Worm (Caenorhabditis elegans) whole organism, L1 larva: ENCODE results near the gene mex-6.

Experiments used
- C04F5.9 ChIP-seq: sonication (generic microtip); optimal IDR thresholded peaks from 2 replicates; lab custom pipeline; 2016; ENCODE audit warnings: missing genetic modification characterization, missing compliant biosample characterization
- aha-1 ChIP-seq: fragments of 150-350 bp; optimal IDR thresholded peaks from 2 replicates; lab custom pipeline; 2014; ENCODE audit warnings: missing biosample characterization, missing genetic modification characterization
- alr-1 ChIP-seq: fragments of 200-800 bp; sonication (Bioruptor generic); optimal IDR thresholded peaks from 2 replicates; lab custom pipeline; 2018; ENCODE audit warnings: borderline replicate concordance, mild to moderate bottlenecking, missing genetic modification characterization, missing compliant biosample characterization
- ama-1 ChIP-seq: fragments of 150-350 bp; optimal IDR thresholded peaks from 2 replicates; lab custom pipeline; 2014
- blmp-1 ChIP-seq: fragments of 150-350 bp; optimal IDR thresholded peaks from 2 replicates; lab custom pipeline; 2014; ENCODE audit warnings: missing biosample characterization, missing genetic modification characterization
- ceh-82 ChIP-seq, 3 experiments: fragments of 150-350 bp in 1 of 3; sonication (generic microtip) in 2 of 3; optimal IDR thresholded peaks; 2 replicates each; lab custom pipeline; 2014 to 2017; ENCODE audit warnings: missing biosample characterization in 3 of 3, missing genetic modification characterization in 3 of 3
- dpl-1 ChIP-seq, 3 experiments: fragments of 150-350 bp in 2 of 3; sonication (generic microtip) in 1 of 3; optimal IDR thresholded peaks; 2 replicates each; lab custom pipeline; 2014 to 2017; ENCODE audit warnings: missing biosample characterization in 3 of 3, missing genetic modification characterization in 3 of 3, missing genetic modification reagents in 3 of 3
- efl-1 ChIP-seq, 4 experiments: fragments of 150-350 bp; optimal IDR thresholded peaks in 3 of 4; peaks in 1 of 4; 1 replicate in 1 of 4; 2 replicates in 3 of 4; lab custom pipeline; 2014; ENCODE audit warnings: missing biosample characterization in 2 of 4, missing genetic modification characterization in 2 of 4, missing genetic modification reagents in 2 of 4
- egl-13 ChIP-seq: sonication (generic microtip); optimal IDR thresholded peaks from 2 replicates; lab custom pipeline; 2016; ENCODE audit warnings: missing genotype, missing genetic modification reagents, missing genetic modification characterization, missing compliant biosample characterization
- egl-27 ChIP-seq, 2 experiments: fragments of 150-350 bp in 1 of 2; sonication (generic microtip); optimal IDR thresholded peaks; 3 replicates each; lab custom pipeline; 2017 to 2018; ENCODE audit warnings: missing biosample characterization in 2 of 2, missing genetic modification characterization in 2 of 2, missing genetic modification reagents in 2 of 2
- ets-5 ChIP-seq: fragments of 200-800 bp; sonication (Bioruptor generic); IDR thresholded peaks from 2 replicates; pipeline ENCODE4 v1.3.6; 2022; ENCODE audit warnings: missing genetic modification characterization, missing compliant biosample characterization
- fkh-10 ChIP-seq: sonication (generic microtip); optimal IDR thresholded peaks from 2 replicates; lab custom pipeline; 2017; ENCODE audit warnings: missing biosample characterization, missing genetic modification reagents, missing genetic modification characterization
- fkh-4 ChIP-seq: sonication (generic microtip); optimal IDR thresholded peaks from 2 replicates; lab custom pipeline; 2016; ENCODE audit warnings: missing compliant biosample characterization, missing genetic modification characterization, borderline replicate concordance
- fos-1 ChIP-seq: fragments of 150-350 bp; optimal IDR thresholded peaks from 2 replicates; lab custom pipeline; 2014; ENCODE audit warnings: missing biosample characterization, missing genetic modification characterization
- grh-1 ChIP-seq: fragments of 200-800 bp; sonication (Bioruptor generic); IDR thresholded peaks from 2 replicates; pipeline ENCODE4 v1.3.6; 2022; ENCODE audit warnings: missing genetic modification reagents, missing genetic modification characterization, missing compliant biosample characterization
- jun-1 ChIP-seq: fragments of 150-350 bp; optimal IDR thresholded peaks from 2 replicates; lab custom pipeline; 2014; ENCODE audit warnings: missing biosample characterization, missing genetic modification reagents, missing genetic modification characterization
- lin-35 ChIP-seq, 2 experiments: fragments of 150-350 bp; optimal IDR thresholded peaks; 2 replicates each; lab custom pipeline; 2014; ENCODE audit warnings: missing biosample characterization in 2 of 2, missing genetic modification characterization in 2 of 2, missing genetic modification reagents in 2 of 2
- lsy-2 ChIP-seq, 2 experiments: fragments of 150-350 bp; optimal IDR thresholded peaks; 2 replicates each; lab custom pipeline; 2014; ENCODE audit warnings: missing biosample characterization in 2 of 2, missing genetic modification characterization in 2 of 2
- mab-9 ChIP-seq: fragments of 200-800 bp; sonication (Bioruptor generic); IDR thresholded peaks from 2 replicates; pipeline ENCODE4 v1.3.6; 2022; ENCODE audit warnings: missing genetic modification reagents, missing genetic modification characterization, missing compliant biosample characterization
- mdl-1 ChIP-seq, 2 experiments: fragments of 150-350 bp; optimal IDR thresholded peaks; 2 replicates each; lab custom pipeline; 2014 to 2017; ENCODE audit warnings: missing biosample characterization in 2 of 2, missing genetic modification characterization in 2 of 2, inconsistent platforms in 1 of 2
- mep-1 ChIP-seq: fragments of 150-350 bp; optimal IDR thresholded peaks from 2 replicates; lab custom pipeline; 2014; ENCODE audit warnings: missing biosample characterization, missing genetic modification characterization
- nhr-11 ChIP-seq: fragments of 150-350 bp; optimal IDR thresholded peaks from 2 replicates; lab custom pipeline; 2014; ENCODE audit warnings: missing biosample characterization, missing genetic modification characterization
- nhr-12 ChIP-seq: sonication (generic microtip); optimal IDR thresholded peaks from 2 replicates; lab custom pipeline; 2017; ENCODE audit warnings: missing biosample characterization, missing genetic modification characterization
- nhr-20 ChIP-seq: sonication (generic microtip); optimal IDR thresholded peaks from 2 replicates; lab custom pipeline; 2016; ENCODE audit warnings: mild to moderate bottlenecking, missing genetic modification characterization, missing compliant biosample characterization
- nhr-237 ChIP-seq: fragments of 150-350 bp; optimal IDR thresholded peaks from 2 replicates; lab custom pipeline; 2014; ENCODE audit warnings: missing biosample characterization, missing genetic modification characterization
- nhr-71 ChIP-seq: sonication (generic microtip); optimal IDR thresholded peaks from 2 replicates; lab custom pipeline; 2016; ENCODE audit warnings: mild to moderate bottlenecking, missing genetic modification characterization, moderate library complexity, missing compliant biosample characterization
- nhr-84 ChIP-seq: sonication (generic microtip); optimal IDR thresholded peaks from 2 replicates; lab custom pipeline; 2017; ENCODE audit warnings: missing biosample characterization, missing genetic modification characterization
- nhr-85 ChIP-seq: sonication (generic microtip); peaks from one replicate; lab custom pipeline; 2016; ENCODE audit warnings: missing genetic modification characterization, inconsistent platforms, missing compliant biosample characterization
- pax-3 ChIP-seq: fragments of 200-800 bp; sonication (Bioruptor generic); optimal IDR thresholded peaks from 2 replicates; lab custom pipeline; 2018; ENCODE audit warnings: mild to moderate bottlenecking, missing genetic modification characterization, moderate library complexity, missing compliant biosample characterization
- skn-1 ChIP-seq: fragments of 150-350 bp; optimal IDR thresholded peaks from 2 replicates; lab custom pipeline; 2014; ENCODE audit warnings: missing biosample characterization, missing genetic modification characterization
- snu-23 ChIP-seq: sonication (generic microtip); optimal IDR thresholded peaks from 2 replicates; lab custom pipeline; 2016; ENCODE audit warnings: missing genetic modification characterization, missing compliant biosample characterization
- sup-37 ChIP-seq: fragments of 200-800 bp; sonication (Bioruptor generic); optimal IDR thresholded peaks from 2 replicates; lab custom pipeline; 2018; ENCODE audit warnings: mild to moderate bottlenecking, missing genetic modification characterization, missing compliant biosample characterization
- unc-130 ChIP-seq: fragments of 150-350 bp; optimal IDR thresholded peaks from 2 replicates; lab custom pipeline; 2017; ENCODE audit warnings: missing biosample characterization, missing genetic modification characterization, inconsistent platforms
- unc-62 ChIP-seq: fragments of 150-350 bp; optimal IDR thresholded peaks from 2 replicates; lab custom pipeline; 2014; ENCODE audit warnings: missing biosample characterization, missing genetic modification reagents, missing genetic modification characterization
- unc-98 ChIP-seq: fragments of 200-800 bp; sonication (Bioruptor generic); IDR thresholded peaks from 2 replicates; pipeline ENCODE4 v1.3.6; 2022; ENCODE audit warnings: missing genetic modification characterization, missing compliant biosample characterization
- vab-15 ChIP-seq: sonication (generic microtip); optimal IDR thresholded peaks from 2 replicates; lab custom pipeline; 2017; ENCODE audit warnings: missing genotype, mild to moderate bottlenecking, missing genetic modification characterization, missing compliant biosample characterization
- zip-4 ChIP-seq: fragments of 200-800 bp; sonication (Bioruptor generic); optimal IDR thresholded peaks from 2 replicates; lab custom pipeline; 2018; ENCODE audit warnings: mild to moderate bottlenecking, missing genetic modification characterization, moderate library complexity, missing compliant biosample characterization
- ztf-11 ChIP-seq, 2 experiments: sonication (generic microtip); optimal IDR thresholded peaks; 2 replicates each; lab custom pipeline; 2016 to 2017; ENCODE audit warnings: missing genetic modification characterization in 2 of 2, missing biosample characterization in 1 of 2, missing compliant biosample characterization in 1 of 2

mex-6 gene

DNA sequence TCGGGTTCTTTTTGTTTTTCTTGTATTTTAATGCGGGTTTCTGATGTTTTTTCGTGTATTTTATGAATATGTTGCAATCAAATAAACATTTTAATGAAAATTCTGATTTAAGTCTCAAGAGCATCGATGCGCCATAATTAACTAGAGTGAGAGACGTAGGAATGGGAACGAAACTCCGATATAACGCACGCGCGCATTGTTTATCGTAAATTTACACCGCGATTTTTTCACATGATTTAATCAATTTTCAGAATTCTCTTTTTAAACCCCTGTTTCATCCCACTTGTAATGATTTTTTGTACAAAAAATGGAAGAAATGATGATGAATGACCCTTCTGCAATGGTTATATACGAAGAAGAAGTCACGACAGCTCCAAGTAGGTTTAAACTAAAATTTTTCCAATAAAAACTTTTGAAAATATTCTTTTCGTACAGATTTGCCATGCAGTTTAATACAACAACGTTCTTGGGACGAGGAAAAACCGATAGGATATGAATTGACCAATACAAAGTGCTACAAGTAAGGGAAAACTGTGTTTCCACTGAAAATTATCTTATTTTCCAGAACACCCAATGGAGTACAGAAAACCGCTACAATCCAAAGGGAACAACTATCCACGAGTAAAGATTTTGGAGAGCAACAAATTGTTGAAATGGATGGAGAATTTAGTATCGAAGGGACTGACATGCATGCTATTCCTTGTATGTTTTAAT, 33.6 kb downstream of the mex-6 start, which contains the start of gene zfp-2:
zfp-2 (plus strand) TSS at position 214 of the 714 bp plus-strand sequence.
- TF ChIP-seq unc-62 (GFP tag; lab: Kevin White, UChicago) = no peak
- TF ChIP-seq lin-35 (GFP tag; optimal IDR thresholded peaks at IDR 0.05; lab: Kevin White, UChicago) = peak; percentile 26 to 37
- TF ChIP-seq blmp-1 = peak; percentile 21
- TF ChIP-seq egl-13 (tag; lab: Kevin White, UChicago) = no peak
- TF ChIP-seq alr-1 (tag; lab: Kevin White, UChicago) = no peak
- TF ChIP-seq mep-1 (tag; lab: Kevin White, UChicago) = no peak
- TF ChIP-seq fos-1 = no peak
- no peak for TF ChIP-seq nhr-237 (tag; lab: Kevin White, UChicago)
- no peak for TF ChIP-seq zip-4
- TF ChIP-seq nhr-12 (tag; lab: Kevin White, UChicago) = no peak
- no peak for TF ChIP-seq pax-3 (tag; lab: Kevin White, UChicago)
- TF ChIP-seq nhr-20 (tag; lab: Kevin White, UChicago) = peak; percentile 5
- no peak for TF ChIP-seq sup-37 (GFP tag; lab: Kevin White, UChicago)
- no peak for TF ChIP-seq vab-15 (tag; lab: Kevin White, UChicago)
- peak in 1 of 3 experiments; percentile 0 for TF ChIP-seq ceh-82 (tag; optimal IDR thresholded peaks at IDR 0.05; lab: Kevin White, UChicago)
- TF ChIP-seq nhr-85 (tag; lab: Kevin White, UChicago) = no peak
- TF ChIP-seq aha-1 (tag; lab: Kevin White, UChicago) = no peak
- no peak for TF ChIP-seq fkh-4
- TF ChIP-seq efl-1 (optimal IDR thresholded peaks at IDR 0.05; lab: Kevin White, UChicago) = peak; percentile 31 to 43
- peak; percentile 31 to 89 for TF ChIP-seq efl-1 (GFP tag; optimal IDR thresholded peaks at IDR 0.05 in 1 of 2; lab: Kevin White, UChicago)
- TF ChIP-seq ets-5 (GFP tag; lab: Robert Waterston, UW) = no peak
- no peak for TF ChIP-seq mab-9 (GFP tag; lab: Robert Waterston, UW)
- peak; percentile 26 for TF ChIP-seq snu-23 (GFP tag; lab: Kevin White, UChicago)
- peak; percentile 3 for TF ChIP-seq nhr-71 (tag; lab: Kevin White, UChicago)
- TF ChIP-seq ama-1 (lab: Kevin White, UChicago) = no peak
- peak in 2 of 3 experiments; percentile 5 to 44 for TF ChIP-seq dpl-1 (GFP tag; optimal IDR thresholded peaks at IDR 0.05; lab: Kevin White, UChicago)
- no peak for TF ChIP-seq nhr-84 (tag; lab: Kevin White, UChicago)
- TF ChIP-seq unc-130 (tag; lab: Kevin White, UChicago) = no peak
- TF ChIP-seq lsy-2 (tag; optimal IDR thresholded peaks at IDR 0.05; lab: Kevin White, UChicago) = peak; percentile 12 to 57
- TF ChIP-seq unc-98 (GFP tag; lab: Robert Waterston, UW) = no peak
- TF ChIP-seq nhr-11 = no peak
- no peak for TF ChIP-seq jun-1 (tag; lab: Kevin White, UChicago)
- no peak for TF ChIP-seq grh-1 (GFP tag; lab: Robert Waterston, UW)
- TF ChIP-seq, all 84 proteins: peak for 9

ce11 chrII:9558906-9559305, 34.9 kb downstream of the mex-6 start:
- TF ChIP-seq mdl-1 (tag; optimal IDR thresholded peaks at IDR 0.05; lab: Kevin White, UChicago) = no peak
- TF ChIP-seq nhr-71 (tag; lab: Kevin White, UChicago) = no peak
- no peak for TF ChIP-seq alr-1 (tag; lab: Kevin White, UChicago)
- no peak for TF ChIP-seq unc-98 (GFP tag; lab: Robert Waterston, UW)
- no peak for TF ChIP-seq skn-1 (tag; lab: Kevin White, UChicago)
- TF ChIP-seq ztf-11 (tag; optimal IDR thresholded peaks at IDR 0.05; lab: Kevin White, UChicago) = no peak
- TF ChIP-seq fkh-10 (GFP tag; lab: Kevin White, UChicago) = no peak
- TF ChIP-seq nhr-237 (tag; lab: Kevin White, UChicago) = no peak

DNA sequence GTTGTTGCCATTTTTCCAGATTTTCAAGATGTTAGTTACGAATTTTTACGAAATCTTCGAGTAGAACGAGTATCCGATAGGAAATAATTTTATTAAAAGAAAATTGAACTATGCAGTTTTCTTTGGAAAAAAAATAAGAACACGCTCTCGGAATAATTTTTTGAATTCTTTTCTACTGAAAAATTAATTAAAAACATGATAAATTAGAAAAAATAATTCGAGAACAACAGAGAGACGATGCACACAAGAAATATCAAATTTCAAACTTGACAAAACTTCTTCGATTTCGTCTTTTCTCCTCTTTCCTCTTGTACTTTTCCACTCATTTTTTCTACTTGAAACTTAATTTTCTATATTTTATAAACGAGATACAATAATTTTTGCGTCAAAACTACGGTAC, 36.0 kb downstream of the mex-6 start, which contains the start of gene F35H8.4:
F35H8.4 (minus strand) TSS at position 101 of the 400 bp plus-strand sequence.
- TF ChIP-seq nhr-20 (tag; lab: Kevin White, UChicago) = no peak
- no peak for TF ChIP-seq C04F5.9
- no peak for TF ChIP-seq nhr-85 (tag; lab: Kevin White, UChicago)
- TF ChIP-seq efl-1 (optimal IDR thresholded peaks at IDR 0.05; lab: Kevin White, UChicago) = no peak
- TF ChIP-seq efl-1 (GFP tag; optimal IDR thresholded peaks at IDR 0.05 in 1 of 2; lab: Kevin White, UChicago) = peak in 1 of 2 experiments; percentile 55
- no peak for TF ChIP-seq egl-27 (tag; optimal IDR thresholded peaks at IDR 0.05; lab: Kevin White, UChicago)
